Worm (Caenorhabditis elegans): ENCODE data around the gene C50H11.13.

Gene C50H11.13

DNA sequence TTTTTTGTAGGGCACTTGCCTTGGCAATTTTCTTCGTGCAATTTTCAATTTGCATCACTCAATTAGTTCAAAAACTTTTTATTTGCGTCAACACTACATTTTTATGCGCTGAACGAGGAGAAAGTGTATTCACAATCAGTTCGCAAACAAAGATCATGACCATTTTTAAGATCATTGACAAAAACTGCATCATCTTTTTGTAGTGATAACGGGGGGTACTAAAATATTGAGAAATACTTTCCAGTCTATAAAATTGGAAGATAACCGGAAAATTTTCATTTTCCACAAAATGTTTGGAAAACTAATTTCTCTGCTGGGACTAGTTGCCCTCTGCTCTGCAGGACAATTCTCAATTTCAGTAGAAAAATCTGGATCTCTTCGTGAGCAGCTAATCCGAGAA, 47.2 kb downstream of the C50H11.13 start, which contains the start of gene asp-8:
Gene asp-8, plus strand, starts transcription at position 276 of the 400 bp plus-strand sequence.
- TF ChIP-seq mep-1 (tag; optimal IDR thresholded peaks at IDR 0.05): no peak
- no peak for TF ChIP-seq ces-1 (GFP tag; optimal IDR thresholded peaks at IDR 0.05)
- TF ChIP-seq pha-4 (tag; optimal IDR thresholded peaks at IDR 0.05): no peak
- no peak for TF ChIP-seq lsy-2 (tag; optimal IDR thresholded peaks at IDR 0.05)
- TF ChIP-seq ham-2 (GFP tag; optimal IDR thresholded peaks at IDR 0.05): no peak
- no peak for TF ChIP-seq mab-5 (tag; optimal IDR thresholded peaks at IDR 0.05)
- no peak for TF ChIP-seq nhr-76 (tag; optimal IDR thresholded peaks at IDR 0.05)
- no peak for TF ChIP-seq elt-3 (tag; optimal IDR thresholded peaks at IDR 0.05)
- no peak for TF ChIP-seq ztf-11 (tag; optimal IDR thresholded peaks at IDR 0.05)
- TF ChIP-seq lin-13 (tag; optimal IDR thresholded peaks at IDR 0.05): no peak
- TF ChIP-seq unc-39 (tag; optimal IDR thresholded peaks at IDR 0.05): no peak
- no peak for TF ChIP-seq sem-2 (GFP tag; optimal IDR thresholded peaks at IDR 0.05)
- no peak for TF ChIP-seq elt-1 (tag; optimal IDR thresholded peaks at IDR 0.05; ENCODE audit: borderline replicate concordance, insufficient read depth)

DNA sequence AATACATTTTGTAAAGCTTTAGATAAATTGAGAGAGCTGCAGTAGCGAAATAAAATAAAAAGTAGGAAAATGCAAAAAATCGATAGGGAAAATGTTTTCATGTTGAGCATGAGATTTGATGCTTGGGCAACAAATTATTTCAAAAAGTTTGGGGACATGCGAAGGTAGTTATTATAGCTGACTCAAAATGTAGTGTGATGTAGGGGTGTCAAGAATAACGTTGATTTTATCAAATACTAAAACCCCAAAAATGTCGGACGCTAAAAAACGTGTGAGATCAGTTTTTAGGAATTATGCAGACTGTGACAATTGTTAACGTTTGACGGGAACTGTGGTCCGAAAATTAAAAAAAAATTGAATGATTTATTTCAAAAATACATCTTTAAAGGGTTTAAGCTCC, 50.1 kb downstream of the C50H11.13 start, which contains the start of gene irld-12:
Gene irld-12, minus strand, starts transcription at position 101 of the 400 bp plus-strand sequence.
- no peak for TF ChIP-seq sptf-1 (tag; optimal IDR thresholded peaks at IDR 0.05)

All from whole organism, mixed stage, embryonic.